Worm (Caenorhabditis elegans) whole organism, L4/young adult: ENCODE results near the gene K08D8.6.

Source experiments
- W03F9.2 ChIP-seq: fragments of 150-350 bp; optimal IDR thresholded peaks from 2 replicates; lab custom pipeline; 2014; ENCODE audit warnings: missing biosample characterization, missing genetic modification characterization
- dao-5 ChIP-seq: sonication (generic microtip); optimal IDR thresholded peaks from 2 replicates; lab custom pipeline; 2016; ENCODE audit warnings: missing genotype, missing genetic modification characterization, moderate library complexity, missing compliant biosample characterization
- him-1 ChIP-seq: sonication (generic microtip); optimal IDR thresholded peaks from 2 replicates; lab custom pipeline; 2016; ENCODE audit warnings: missing genotype, missing genetic modification reagents, missing genetic modification characterization, missing compliant biosample characterization

Gene K08D8.6

ce11 chrIV:12840348-12840747 is 50.0 kb downstream of the K08D8.6 start:
- TF ChIP-seq him-1 (tag; lab: Kevin White, UChicago) (no peak), dao-5 (tag; lab: Kevin White, UChicago) (no peak), W03F9.2 (tag; lab: Kevin White, UChicago) (no peak)
